Fruit fly (Drosophila melanogaster) whole organism: ENCODE measurements around the gene Arfrp1.
"Not testable (repeated sequence)": the region's sequence is repeated elsewhere in the genome, so short reads cannot be mapped to it uniquely, and the experiment has no call there.

ENCODE experiments used
- CG8478 ChIP-seq: fragments of >200 bp; optimal IDR thresholded peaks from 2 replicates; lab custom pipeline; 2018; ENCODE audit warnings: inconsistent platforms
- Dll ChIP-seq: fragments of >200 bp; optimal IDR thresholded peaks from 2 replicates; lab custom pipeline; 2017
- EcR ChIP-seq, 2 experiments: fragments of >200 bp; optimal IDR thresholded peaks; 2 replicates each; lab custom pipeline; 2017; ENCODE audit warnings: missing biosample characterization in 2 of 2, missing genetic modification characterization in 2 of 2, missing genetic modification reagents in 2 of 2
- pan ChIP-seq: fragments of >200 bp; optimal IDR thresholded peaks from 2 replicates; lab custom pipeline; 2017
- psq ChIP-seq: fragments of >200 bp; optimal IDR thresholded peaks from 2 replicates; lab custom pipeline; 2017
- usp ChIP-seq: fragments of >200 bp; optimal IDR thresholded peaks from 2 replicates; lab custom pipeline; 2017; ENCODE audit warnings: missing biosample characterization, missing genetic modification characterization, mixed read lengths

Arfrp1 gene

DNA sequence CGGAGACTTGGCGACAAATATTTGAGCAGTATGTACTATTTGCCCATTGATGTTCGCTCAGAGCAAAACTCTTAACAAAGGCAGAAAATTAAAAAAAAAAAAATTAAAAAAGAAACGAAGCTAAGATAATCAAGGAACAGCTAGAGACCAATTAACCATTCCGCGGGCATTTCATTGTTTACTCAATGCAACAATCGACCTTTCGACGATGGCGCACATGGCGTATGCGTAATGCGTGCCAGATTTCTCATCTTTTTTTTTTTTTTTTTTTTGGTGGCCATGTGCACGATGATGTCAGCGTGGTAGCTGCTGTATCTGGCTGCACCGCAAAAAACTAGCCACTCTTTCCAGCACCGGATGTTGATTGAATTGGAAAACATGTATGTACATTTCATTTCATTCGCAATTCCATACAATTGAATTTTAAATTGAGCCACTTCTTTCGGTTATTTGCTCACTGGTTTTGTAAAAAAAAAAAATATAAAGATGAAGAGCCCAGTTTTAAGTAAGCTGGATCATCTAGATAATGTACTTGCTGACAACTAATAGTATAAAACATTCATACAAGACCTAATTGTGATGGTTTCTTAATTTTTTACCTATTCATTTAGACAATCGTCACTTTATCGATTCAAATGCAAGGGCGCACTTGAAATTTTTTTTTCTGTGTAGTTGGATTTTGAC is 31.1 kb upstream of the Arfrp1 start:
- TF ChIP-seq usp (GFP tag; lab: Kevin White, UChicago): no peak
- no peak for TF ChIP-seq EcR (GFP tag; optimal IDR thresholded peaks at IDR 0.05; lab: Kevin White, UChicago)
- TF ChIP-seq psq (lab: Kevin White, UChicago): no peak

DNA sequence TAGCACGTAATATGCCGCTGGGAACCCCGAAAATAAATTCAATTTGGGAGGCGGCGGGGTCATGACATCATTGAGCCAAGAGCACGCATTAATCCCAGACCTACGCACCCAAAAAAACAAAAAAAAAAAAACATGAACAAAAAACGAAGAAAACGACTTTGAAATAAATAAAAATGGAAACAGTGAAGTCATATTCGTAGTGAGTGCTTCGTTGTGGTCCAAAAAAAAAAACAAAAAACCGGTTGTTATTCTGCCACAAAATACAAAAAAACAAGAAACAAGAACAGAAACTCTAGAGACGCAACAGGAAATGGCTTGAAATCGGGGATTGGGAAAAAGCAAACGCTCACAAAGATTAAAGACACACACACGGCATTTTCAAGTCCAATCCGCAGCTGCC is 29.3 kb upstream of the Arfrp1 start:
- TF ChIP-seq psq (lab: Kevin White, UChicago): no peak
- TF ChIP-seq usp (GFP tag; lab: Kevin White, UChicago): no peak
- no peak for TF ChIP-seq pan (lab: Kevin White, UChicago)
- TF ChIP-seq Dll (lab: Kevin White, UChicago): no peak
- no peak for TF ChIP-seq CG8478 (lab: Kevin White, UChicago)
- no peak for TF ChIP-seq EcR (GFP tag; optimal IDR thresholded peaks at IDR 0.05; lab: Kevin White, UChicago)

DNA sequence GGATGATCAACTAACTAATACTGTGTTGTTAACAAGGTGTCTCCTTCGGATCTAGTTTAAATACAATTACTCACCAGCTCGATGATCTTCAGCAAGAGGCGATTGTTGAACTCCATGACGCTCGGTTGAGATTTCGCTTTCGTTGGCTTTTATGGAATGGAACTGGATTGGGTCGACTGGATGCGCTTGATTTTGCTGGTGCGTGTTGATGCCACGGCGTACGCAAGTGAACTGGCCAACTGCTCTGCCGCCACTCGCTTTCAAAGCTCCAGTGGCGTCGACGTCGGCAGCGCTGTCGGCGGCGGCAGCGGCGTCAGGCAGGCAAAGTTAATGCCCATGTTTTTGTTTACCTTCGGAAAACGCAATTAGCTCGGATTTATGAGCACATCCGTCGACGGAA is 28.6 kb upstream of the Arfrp1 start, which contains the start of gene CG44325:
TSS of gene CG44325 (minus strand) at position 237 of the 400 bp plus-strand sequence.
- TF ChIP-seq EcR (GFP tag; optimal IDR thresholded peaks at IDR 0.05; lab: Kevin White, UChicago) (no peak), CG8478 (lab: Kevin White, UChicago) (no peak), pan (lab: Kevin White, UChicago) (no peak), Dll (lab: Kevin White, UChicago) (no peak), psq (lab: Kevin White, UChicago) (no peak), usp (GFP tag; lab: Kevin White, UChicago) (no peak)

DNA sequence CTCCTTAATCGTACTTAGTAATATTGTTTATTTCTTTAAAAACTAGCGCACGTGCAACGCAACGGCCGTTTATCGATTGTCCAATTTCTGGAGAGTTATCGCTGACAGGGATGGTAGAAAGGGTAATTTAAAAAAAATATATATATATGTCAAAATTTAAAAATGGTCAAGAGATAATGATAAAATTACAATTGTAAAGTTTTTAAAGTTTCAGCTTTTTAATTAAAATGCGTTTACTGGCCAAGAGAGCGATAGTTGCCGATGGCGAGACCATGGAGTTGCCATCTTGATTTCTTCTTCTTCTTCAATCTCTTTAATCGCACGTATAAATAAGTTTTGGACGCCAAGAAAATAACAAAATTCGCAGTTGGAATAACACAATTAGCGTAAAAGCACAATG is 25.9 kb upstream of the Arfrp1 start, which contains the start of the genes CG7246 and HP1b:
TSS of gene CG7246 (minus strand) at position 96 of the 400 bp plus-strand sequence.
TSS of gene HP1b (plus strand) at position 102 of the 400 bp plus-strand sequence.
- no peak for TF ChIP-seq Dll (lab: Kevin White, UChicago)
- no peak for TF ChIP-seq CG8478 (lab: Kevin White, UChicago)
- TF ChIP-seq psq (lab: Kevin White, UChicago): no peak
- TF ChIP-seq EcR (GFP tag; optimal IDR thresholded peaks at IDR 0.05; lab: Kevin White, UChicago): no peak
- TF ChIP-seq pan (lab: Kevin White, UChicago): no peak
- TF ChIP-seq usp (GFP tag; lab: Kevin White, UChicago): no peak

DNA sequence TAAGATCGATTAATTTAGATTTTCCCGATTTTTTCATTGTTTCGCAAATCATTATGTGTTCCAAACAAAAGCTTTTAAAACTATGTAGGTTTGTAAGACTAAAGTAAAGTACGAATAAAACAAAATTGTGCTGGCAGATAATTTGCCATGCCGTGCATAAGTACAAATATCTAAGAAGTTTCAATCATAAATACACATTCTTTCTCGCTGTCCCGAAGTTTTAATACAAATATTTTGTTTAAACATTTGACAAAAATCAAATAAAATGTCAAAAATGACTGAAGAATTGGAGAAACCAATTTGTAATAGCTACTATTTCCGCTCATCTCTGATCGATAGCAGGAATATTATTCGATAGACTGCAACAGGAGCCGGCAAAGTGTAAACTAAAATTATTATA is 24.3 kb upstream of the Arfrp1 start, which contains the start of gene APC4:
TSS of gene APC4 (plus strand) at position 332 of the 400 bp plus-strand sequence.
- TF ChIP-seq CG8478 (lab: Kevin White, UChicago): no peak
- no peak for TF ChIP-seq EcR (GFP tag; optimal IDR thresholded peaks at IDR 0.05; lab: Kevin White, UChicago)

DNA sequence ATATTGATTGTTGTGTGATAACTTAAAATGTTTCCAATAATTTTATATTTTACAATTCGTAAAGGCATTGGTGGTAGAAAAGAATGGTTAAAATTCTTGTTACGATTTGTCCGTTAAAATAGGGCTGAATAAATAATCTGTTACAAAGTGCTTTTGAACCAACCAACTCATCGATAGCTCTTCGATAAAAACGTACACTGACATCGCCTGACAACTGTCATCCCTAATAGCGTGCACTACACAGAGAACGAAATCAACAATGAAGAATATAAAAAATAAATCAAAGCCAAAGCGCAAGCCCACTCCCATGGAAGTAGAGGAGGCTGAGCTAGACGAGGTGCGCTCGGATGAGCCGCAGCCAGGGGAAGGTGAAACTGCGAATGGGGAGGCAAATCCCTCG is 21.1 kb upstream of the Arfrp1 start, which contains the start of gene CG32708:
TSS of gene CG32708 (plus strand) at position 207 of the 400 bp plus-strand sequence.
- TF ChIP-seq EcR (GFP tag; optimal IDR thresholded peaks at IDR 0.05; lab: Kevin White, UChicago) (no peak), CG8478 (lab: Kevin White, UChicago) (no peak), usp (GFP tag; lab: Kevin White, UChicago) (no peak), Dll (lab: Kevin White, UChicago) (no peak), psq (lab: Kevin White, UChicago) (no peak), pan (lab: Kevin White, UChicago) (no peak)

DNA sequence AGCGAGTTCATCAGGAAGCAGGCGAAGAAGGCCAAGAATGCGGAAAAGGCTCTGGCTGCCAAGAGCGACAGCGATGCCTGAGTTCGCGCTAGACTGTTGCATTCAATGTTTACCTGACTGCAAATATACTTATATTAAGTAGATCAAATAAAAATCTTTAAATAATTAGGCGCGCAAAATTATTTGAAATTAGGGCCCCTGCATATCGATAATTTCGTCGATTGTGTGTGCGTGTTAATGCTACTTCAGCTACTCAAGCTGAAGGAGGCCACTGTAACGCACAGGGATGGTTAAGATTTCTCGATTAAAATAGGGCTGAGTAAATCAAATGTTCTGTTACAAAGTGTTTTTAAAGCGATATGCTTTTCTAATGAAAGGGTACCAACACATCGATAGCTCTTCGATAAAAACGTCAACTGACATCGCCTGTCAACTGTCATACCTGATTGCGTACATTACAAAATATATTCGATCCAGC is 20.1 kb upstream of the Arfrp1 start, which contains the start of gene CG32706:
TSS of gene CG32706 (plus strand) at position 428 of the 478 bp plus-strand sequence.
- not testable (repeated sequence) for TF ChIP-seq usp (GFP tag; lab: Kevin White, UChicago); Dll (lab: Kevin White, UChicago); CG8478 (lab: Kevin White, UChicago)

DNA sequence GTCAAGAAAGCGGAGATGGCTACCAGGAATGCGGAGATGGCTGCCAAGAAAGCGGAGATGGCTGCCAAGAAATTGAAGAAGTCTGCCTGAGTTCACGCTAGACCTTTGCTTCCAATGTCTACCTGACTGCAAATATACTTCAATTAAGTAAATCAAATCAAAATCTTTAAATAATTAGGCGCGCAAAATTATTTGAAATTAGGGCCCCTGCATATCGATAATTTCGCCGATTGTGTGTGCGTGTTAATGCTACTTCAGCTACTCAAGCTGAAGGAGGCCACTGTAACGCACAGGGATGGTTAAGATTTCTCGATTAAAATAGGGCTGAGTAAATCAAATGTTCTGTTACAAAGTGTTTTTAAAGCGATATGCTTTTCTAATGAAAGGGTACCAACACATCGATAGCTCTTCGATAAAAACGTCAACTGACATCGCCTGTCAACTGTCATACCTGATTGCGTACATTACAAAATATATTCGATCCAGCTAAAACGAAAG is 18.9 kb upstream of the Arfrp1 start, which contains the start of gene CG6999:
TSS of gene CG6999 (plus strand) at position 448 of the 498 bp plus-strand sequence.
- TF ChIP-seq EcR (GFP tag; optimal IDR thresholded peaks at IDR 0.05; lab: Kevin White, UChicago); pan (lab: Kevin White, UChicago); psq (lab: Kevin White, UChicago): not testable (repeated sequence)

DNA sequence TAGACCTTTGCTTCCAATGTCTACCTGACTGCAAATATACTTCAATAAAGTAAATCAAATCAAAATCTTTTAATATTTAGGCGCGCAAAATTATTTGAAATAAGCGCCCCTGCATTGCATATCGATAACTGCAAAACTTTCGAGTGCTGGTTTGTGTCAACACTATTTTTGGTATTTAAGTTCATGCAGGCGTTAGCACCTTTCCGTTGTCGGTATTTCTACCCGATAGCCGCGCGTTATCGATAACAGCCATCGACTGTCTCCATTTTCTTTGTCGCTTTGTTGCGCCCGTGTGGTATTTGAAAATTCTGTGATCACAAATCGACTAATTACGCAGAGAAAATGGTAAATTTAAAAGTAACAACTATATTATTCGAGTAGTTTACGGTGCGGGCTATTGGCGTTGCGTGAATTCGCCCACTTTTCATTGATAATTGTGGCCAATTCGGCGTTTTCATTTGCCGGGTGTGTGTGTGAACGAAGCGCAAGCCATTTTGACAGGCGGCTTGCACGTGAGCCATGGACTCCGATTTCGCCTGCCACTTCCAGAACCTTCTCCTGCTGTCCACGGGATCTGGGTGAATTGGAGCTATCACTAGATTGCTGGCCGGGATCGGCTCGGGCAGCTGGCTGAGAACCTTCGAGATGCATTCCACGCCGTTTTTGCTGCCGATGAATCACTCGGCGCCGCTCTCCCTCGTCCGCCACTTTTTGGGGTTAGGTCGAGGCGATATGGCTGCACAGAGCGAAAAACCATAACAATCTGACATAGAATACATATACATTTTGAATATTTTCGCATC is 17.4 kb upstream of the Arfrp1 start, which contains the start of gene CCT2:
TSS of gene CCT2 (plus strand) at position 260 of the 803 bp plus-strand sequence.
- TF ChIP-seq EcR (GFP tag; optimal IDR thresholded peaks at IDR 0.05; lab: Kevin White, UChicago) (no peak), Dll (lab: Kevin White, UChicago) (no peak), CG8478 (lab: Kevin White, UChicago) (no peak), psq (lab: Kevin White, UChicago) (no peak), usp (GFP tag; lab: Kevin White, UChicago) (no peak), pan (lab: Kevin White, UChicago) (no peak)

DNA sequence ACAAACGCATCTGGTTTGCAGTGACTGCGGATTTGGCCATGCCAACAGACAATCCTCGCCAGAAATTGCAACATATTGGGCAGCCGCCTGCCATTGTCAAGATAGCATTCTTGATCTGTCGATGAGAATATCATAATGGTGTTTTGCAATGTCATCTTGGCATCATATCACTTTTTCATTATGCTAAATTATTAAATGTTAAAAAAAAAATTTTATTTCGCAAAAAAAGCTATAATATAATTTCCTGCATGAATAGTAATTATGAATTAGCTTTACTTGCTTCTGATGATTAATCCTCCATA is 16.9 kb upstream of the Arfrp1 start:
- TF ChIP-seq usp (GFP tag; lab: Kevin White, UChicago): no peak
- TF ChIP-seq EcR (GFP tag; optimal IDR thresholded peaks at IDR 0.05; lab: Kevin White, UChicago): no peak
- no peak for TF ChIP-seq CG8478 (lab: Kevin White, UChicago)
- no peak for TF ChIP-seq Dll (lab: Kevin White, UChicago)
- TF ChIP-seq psq (lab: Kevin White, UChicago): no peak
- no peak for TF ChIP-seq pan (lab: Kevin White, UChicago)

DNA sequence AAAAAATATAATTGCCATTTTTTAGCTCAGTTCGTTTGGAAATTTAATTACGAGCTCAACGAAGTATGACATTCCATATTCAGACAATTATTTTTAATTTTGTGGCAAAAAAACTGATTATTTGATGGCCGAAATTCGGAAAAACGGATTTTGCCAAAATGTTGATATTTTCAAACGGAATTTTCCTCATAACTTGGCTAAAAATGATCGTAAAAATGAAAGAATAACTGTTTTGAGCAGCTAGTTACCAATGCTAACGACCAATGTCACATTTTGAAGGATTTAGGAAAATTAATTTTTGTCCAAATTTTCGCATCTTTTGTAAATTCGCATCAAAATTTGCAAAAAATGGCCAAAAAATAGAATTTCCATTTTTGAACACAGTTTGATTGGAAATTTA is 13.8 kb upstream of the Arfrp1 start:
- TF ChIP-seq EcR (GFP tag; optimal IDR thresholded peaks at IDR 0.05; lab: Kevin White, UChicago): no peak
- TF ChIP-seq Dll (lab: Kevin White, UChicago): no peak
- no peak for TF ChIP-seq psq (lab: Kevin White, UChicago)
- TF ChIP-seq CG8478 (lab: Kevin White, UChicago): no peak
- no peak for TF ChIP-seq pan (lab: Kevin White, UChicago)
- no peak for TF ChIP-seq usp (GFP tag; lab: Kevin White, UChicago)
